Worm (Caenorhabditis elegans): ENCODE measurements around the gene ZC190.7.

ZC190.7 gene

DNA sequence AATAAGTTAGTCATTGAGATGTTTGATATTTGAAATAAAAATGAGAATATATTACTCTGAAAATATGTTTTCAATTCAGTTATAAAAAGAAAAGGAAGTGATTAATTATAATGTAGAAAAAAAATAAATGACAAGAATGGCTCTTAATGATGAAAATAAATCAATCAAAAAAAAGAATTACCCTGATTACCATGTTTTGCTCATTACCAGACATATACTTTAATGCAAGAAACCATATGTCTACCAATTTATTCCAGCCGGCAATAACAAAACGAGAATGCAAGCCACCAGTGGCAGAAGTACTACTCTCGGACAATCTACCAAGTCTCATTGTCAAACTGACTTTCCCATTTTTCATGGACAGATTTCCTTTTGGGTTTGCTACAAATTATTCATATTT is 2.9 kb downstream of the ZC190.7 start:
- no peak for TF ChIP-seq lin-39 (tag; optimal IDR thresholded peaks at IDR 0.05)
- TF ChIP-seq egl-27 (tag; optimal IDR thresholded peaks at IDR 0.05): no peak
- no peak for TF ChIP-seq ztf-4 (tag; optimal IDR thresholded peaks at IDR 0.05)
- no peak for TF ChIP-seq snpc-4 (tag; optimal IDR thresholded peaks at IDR 0.05)
- TF ChIP-seq nhr-25 (tag; optimal IDR thresholded peaks at IDR 0.05): no peak
- TF ChIP-seq elt-2 (tag; optimal IDR thresholded peaks at IDR 0.05): no peak
- TF ChIP-seq mdl-1 (tag; optimal IDR thresholded peaks at IDR 0.05): no peak
- no peak for TF ChIP-seq ceh-9 (tag; optimal IDR thresholded peaks at IDR 0.05)
- no peak for TF ChIP-seq hmg-11 (tag; optimal IDR thresholded peaks at IDR 0.05)
- no peak for TF ChIP-seq ama-1 (optimal IDR thresholded peaks at IDR 0.05)
- TF ChIP-seq mml-1 (tag; optimal IDR thresholded peaks at IDR 0.05): no peak
- no peak for TF ChIP-seq daf-12 (tag; optimal IDR thresholded peaks at IDR 0.05)
- TF ChIP-seq nfya-1 (tag; optimal IDR thresholded peaks at IDR 0.05; ENCODE audit: insufficient read depth): no peak
- no peak for TF ChIP-seq fos-1 (tag; optimal IDR thresholded peaks at IDR 0.05)
- TF ChIP-seq nhr-77 (tag; optimal IDR thresholded peaks at IDR 0.05): no peak
- no peak for TF ChIP-seq sea-2 (GFP tag; optimal IDR thresholded peaks at IDR 0.05)
- TF ChIP-seq ZK546.5 (tag; optimal IDR thresholded peaks at IDR 0.05): no peak

DNA sequence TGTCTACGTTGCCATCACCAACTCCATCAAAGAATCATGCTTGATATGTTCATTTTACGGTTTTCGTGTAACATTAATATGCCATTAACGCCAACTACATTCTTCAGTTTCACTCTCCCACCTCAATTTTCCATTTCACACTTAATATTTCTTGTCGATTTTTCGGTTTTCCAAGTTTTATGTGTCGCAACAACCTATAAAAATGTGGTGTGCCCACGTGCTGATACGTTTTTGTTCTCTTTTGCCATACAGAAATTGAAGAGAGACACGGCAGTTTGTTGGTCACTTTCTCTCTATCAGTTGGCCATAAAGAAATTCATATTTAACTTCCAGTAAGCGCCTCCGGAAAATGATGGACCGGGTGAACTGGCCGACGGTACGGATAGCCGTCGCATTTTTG is 3.9 kb downstream of the ZC190.7 start, which contains the start of gene cln-3.3:
TSS of gene cln-3.3 (plus strand) at position 334 of the 400 bp plus-strand sequence.
- TF ChIP-seq mml-1 (tag; optimal IDR thresholded peaks at IDR 0.05) (no peak), aly-2 (tag; optimal IDR thresholded peaks at IDR 0.05) (no peak), elt-2 (tag; optimal IDR thresholded peaks at IDR 0.05) (peak; percentile 70), nhr-77 (tag; optimal IDR thresholded peaks at IDR 0.05) (no peak), nhr-25 (tag; optimal IDR thresholded peaks at IDR 0.05) (no peak), nhr-11 (tag; optimal IDR thresholded peaks at IDR 0.05) (no peak), pqm-1 (tag; optimal IDR thresholded peaks at IDR 0.05) (peak; percentile 45), fos-1 (tag; optimal IDR thresholded peaks at IDR 0.05) (no peak), R02D3.7 (tag; optimal IDR thresholded peaks at IDR 0.05) (no peak), nhr-23 (tag; optimal IDR thresholded peaks at IDR 0.05) (no peak), lin-15B (tag; optimal IDR thresholded peaks at IDR 0.05) (no peak)

DNA sequence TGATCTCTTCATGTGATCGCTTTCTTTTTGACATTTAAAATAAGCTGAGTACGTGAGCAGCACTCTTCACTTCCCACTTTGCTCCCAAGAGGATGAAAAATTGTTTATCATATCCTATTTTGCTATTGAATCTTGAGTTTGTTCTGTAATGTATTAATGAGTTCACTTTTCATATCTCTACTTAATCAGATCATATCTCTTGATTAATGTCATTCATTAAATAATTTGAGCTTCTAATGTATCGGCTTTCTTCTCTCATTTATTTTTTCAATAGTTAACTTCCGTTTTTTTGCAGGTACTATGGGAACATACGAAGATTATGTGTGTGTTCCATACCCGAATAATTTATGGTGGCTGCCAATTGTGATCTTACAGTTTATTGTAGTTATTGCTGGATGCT is 5.6 kb downstream of the ZC190.7 start, which contains the start of gene ZC190.2:
TSS of gene ZC190.2 (plus strand) at position 301 of the 400 bp plus-strand sequence.
- TF ChIP-seq fkh-10 (GFP tag; optimal IDR thresholded peaks at IDR 0.05): no peak
- TF ChIP-seq unc-62 (GFP tag; optimal IDR thresholded peaks at IDR 0.05): no peak
- no peak for TF ChIP-seq nhr-11 (tag; optimal IDR thresholded peaks at IDR 0.05)
- TF ChIP-seq ztf-11 (tag; optimal IDR thresholded peaks at IDR 0.05): no peak
- no peak for TF ChIP-seq nhr-25 (tag; optimal IDR thresholded peaks at IDR 0.05)
- no peak for TF ChIP-seq elt-3 (tag; optimal IDR thresholded peaks at IDR 0.05)
- TF ChIP-seq pqm-1 (tag; optimal IDR thresholded peaks at IDR 0.05): no peak

DNA sequence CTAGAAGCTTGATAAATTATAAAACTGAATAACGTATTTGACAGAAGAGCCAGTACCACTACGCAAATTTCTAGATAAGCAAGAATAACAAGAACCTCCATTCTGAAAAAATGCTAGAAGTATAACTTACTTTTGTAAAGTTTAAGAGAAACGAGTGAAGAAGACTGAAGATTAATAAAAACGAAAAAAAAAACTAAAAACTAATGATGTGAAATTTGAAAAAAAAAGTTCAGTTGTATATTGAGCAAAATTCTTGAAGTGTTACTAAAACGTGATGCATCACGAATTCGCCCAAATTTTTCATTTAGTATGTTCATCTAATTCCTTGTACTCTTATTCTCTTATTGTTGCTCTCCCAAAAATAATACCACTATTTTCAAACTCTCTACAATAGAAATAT is 9.5 kb downstream of the ZC190.7 start, which contains the start of gene ZC190.6:
TSS of gene ZC190.6 (minus strand) at position 101 of the 400 bp plus-strand sequence.
- no peak for TF ChIP-seq snpc-4 (tag; optimal IDR thresholded peaks at IDR 0.05)
- no peak for TF ChIP-seq ceh-82 (tag; optimal IDR thresholded peaks at IDR 0.05)
- TF ChIP-seq R02D3.7 (tag; optimal IDR thresholded peaks at IDR 0.05): no peak
- no peak for TF ChIP-seq fos-1 (tag; optimal IDR thresholded peaks at IDR 0.05)
- no peak for TF ChIP-seq nhr-23 (tag; optimal IDR thresholded peaks at IDR 0.05)

DNA sequence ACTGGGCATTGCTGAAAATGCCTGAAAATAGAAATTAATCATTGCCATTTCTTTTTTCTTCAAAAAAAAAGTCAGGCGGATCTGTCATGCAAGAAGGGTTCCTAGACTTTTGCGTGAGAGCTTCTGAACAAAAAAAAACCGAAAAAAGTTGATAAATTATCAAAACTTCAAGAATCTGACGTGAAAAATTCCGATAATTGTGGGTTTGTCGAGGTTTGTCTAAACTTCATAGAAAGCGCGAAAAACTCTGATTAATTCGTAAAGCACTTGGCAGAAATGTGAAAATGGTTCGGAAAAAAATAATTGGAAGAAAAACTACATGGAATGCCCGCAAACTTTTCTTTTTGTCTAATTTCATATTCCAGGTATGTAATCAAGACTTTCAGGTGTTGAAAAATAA is 13.2 kb downstream of the ZC190.7 start, which contains the start of gene ZC190.5:
TSS of gene ZC190.5 (minus strand) at position 101 of the 400 bp plus-strand sequence.
- TF ChIP-seq mml-1 (tag; optimal IDR thresholded peaks at IDR 0.05): no peak
- no peak for TF ChIP-seq nhr-28 (tag; optimal IDR thresholded peaks at IDR 0.05)
- TF ChIP-seq nhr-76 (tag; optimal IDR thresholded peaks at IDR 0.05): no peak
- TF ChIP-seq nhr-237 (tag; optimal IDR thresholded peaks at IDR 0.05): no peak
- no peak for TF ChIP-seq nhr-11 (tag; optimal IDR thresholded peaks at IDR 0.05)
- no peak for TF ChIP-seq egl-5 (tag; optimal IDR thresholded peaks at IDR 0.05)
- TF ChIP-seq nhr-67 (tag; optimal IDR thresholded peaks at IDR 0.05): no peak
- TF ChIP-seq snpc-4 (tag; optimal IDR thresholded peaks at IDR 0.05): no peak
- no peak for TF ChIP-seq lin-39 (tag; optimal IDR thresholded peaks at IDR 0.05)
- TF ChIP-seq nhr-43 (tag; optimal IDR thresholded peaks at IDR 0.05; ENCODE audit: poor library complexity, severe bottlenecking): no peak
- no peak for TF ChIP-seq elt-1 (tag; optimal IDR thresholded peaks at IDR 0.05)
- TF ChIP-seq tbx-2 (tag; optimal IDR thresholded peaks at IDR 0.05): no peak
- no peak for TF ChIP-seq nhr-25 (tag; optimal IDR thresholded peaks at IDR 0.05)
- TF ChIP-seq fos-1 (tag; optimal IDR thresholded peaks at IDR 0.05): no peak
- TF ChIP-seq eor-1 (tag; optimal IDR thresholded peaks at IDR 0.05): no peak
